Fruit fly (Drosophila melanogaster) whole organism, prepupa: Measurements from ENCODE around the gene Thor.

ENCODE experiments used
- Blimp-1 ChIP-seq: fragments of 200-800 bp; sonication (Bioruptor generic); optimal IDR thresholded peaks from 3 replicates; lab custom pipeline; 2017; ENCODE audit warnings: missing biosample characterization, missing genetic modification characterization, mild to moderate bottlenecking, moderate library complexity, missing genetic modification reagents
- CG11294 ChIP-seq: fragments of 200-800 bp; sonication (Bioruptor generic); IDR thresholded peaks from 2 replicates; pipeline ENCODE4 v1.3.6; 2022; ENCODE audit warnings: missing biosample characterization, missing genetic modification characterization
- CG11762 ChIP-seq: fragments of 200-800 bp; sonication (Bioruptor generic); optimal IDR thresholded peaks from 3 replicates; lab custom pipeline; 2016; ENCODE audit warnings: missing biosample characterization, missing genetic modification characterization; ENCODE audit not compliant: insufficient read depth
- CG11902 ChIP-seq: fragments of 200-800 bp; sonication (Bioruptor generic); optimal IDR thresholded peaks from 3 replicates; lab custom pipeline; 2016; ENCODE audit warnings: missing biosample characterization, missing genetic modification characterization
- CG15336 ChIP-seq: fragments of 200-800 bp; sonication (Bioruptor generic); IDR thresholded peaks from 2 replicates; pipeline ENCODE4 v1.3.6; 2022; ENCODE audit warnings: missing biosample characterization, missing genetic modification characterization
- CG16779 ChIP-seq: fragments of 200-800 bp; sonication (Bioruptor generic); optimal IDR thresholded peaks from 3 replicates; lab custom pipeline; 2017; ENCODE audit warnings: missing biosample characterization, mild to moderate bottlenecking, missing genetic modification characterization
- CG3032 ChIP-seq: fragments of 200-800 bp; optimal IDR thresholded peaks from 2 replicates; lab custom pipeline; 2019; ENCODE audit warnings: missing biosample characterization, mild to moderate bottlenecking, missing genetic modification characterization, moderate library complexity
- CG31627 ChIP-seq: fragments of 200-800 bp; sonication (Bioruptor generic); optimal IDR thresholded peaks from 3 replicates; lab custom pipeline; 2016; ENCODE audit warnings: missing biosample characterization, missing genetic modification characterization
- CG32006 ChIP-seq: fragments of 200-800 bp; sonication (Bioruptor generic); optimal IDR thresholded peaks from 3 replicates; lab custom pipeline; 2017; ENCODE audit warnings: missing biosample characterization, mild to moderate bottlenecking, missing genetic modification characterization
- CG34406 ChIP-seq: fragments of 200-800 bp; sonication (Bioruptor generic); optimal IDR thresholded peaks from 3 replicates; lab custom pipeline; 2016; ENCODE audit warnings: missing biosample characterization, missing genetic modification characterization
- CG3919 ChIP-seq: fragments of 200-800 bp; sonication (Bioruptor generic); optimal IDR thresholded peaks from 3 replicates; lab custom pipeline; 2016; ENCODE audit warnings: missing biosample characterization, missing genetic modification characterization
- CG4318 ChIP-seq: fragments of 200-800 bp; sonication (Bioruptor generic); optimal IDR thresholded peaks from 3 replicates; lab custom pipeline; 2017; ENCODE audit warnings: missing biosample characterization, mild to moderate bottlenecking, missing genetic modification characterization
- CG6163 ChIP-seq: fragments of 200-800 bp; sonication (Bioruptor generic); IDR thresholded peaks from 3 replicates; pipeline ENCODE4 v1.3.6; 2022; ENCODE audit warnings: missing biosample characterization, missing genetic modification characterization
- CG6276 ChIP-seq: fragments of 200-800 bp; sonication (Bioruptor generic); optimal IDR thresholded peaks from 2 replicates; lab custom pipeline; 2017; ENCODE audit warnings: missing biosample characterization, mild to moderate bottlenecking, missing genetic modification characterization
- CG6792 ChIP-seq: fragments of 200-800 bp; sonication (Bioruptor generic); optimal IDR thresholded peaks from 3 replicates; lab custom pipeline; 2016; ENCODE audit warnings: missing biosample characterization, missing genetic modification characterization
- CG6808 ChIP-seq: fragments of 200-800 bp; sonication (Bioruptor generic); optimal IDR thresholded peaks from 3 replicates; lab custom pipeline; 2017; ENCODE audit warnings: missing biosample characterization, missing genetic modification characterization, mild to moderate bottlenecking, moderate library complexity, missing genetic modification reagents
- CG7368 ChIP-seq: fragments of 200-800 bp; sonication (Bioruptor generic); optimal IDR thresholded peaks from 3 replicates; lab custom pipeline; 2016; ENCODE audit warnings: missing biosample characterization, missing genetic modification characterization
- CG8119 ChIP-seq: fragments of 200-800 bp; sonication (Bioruptor generic); IDR thresholded peaks from 3 replicates; pipeline ENCODE4 v1.3.6; 2022; ENCODE audit warnings: missing biosample characterization, missing genetic modification characterization
- CG8319 ChIP-seq: fragments of 200-800 bp; sonication (Bioruptor generic); optimal IDR thresholded peaks from 3 replicates; lab custom pipeline; 2016; ENCODE audit warnings: missing biosample characterization, missing genetic modification characterization
- Eip78C ChIP-seq: fragments of 200-800 bp; sonication (Bioruptor generic); peaks from one replicate; lab custom pipeline; 2016; ENCODE audit warnings: missing biosample characterization, missing genetic modification characterization
- Ets21C ChIP-seq: fragments of 200-800 bp; sonication (Bioruptor generic); optimal IDR thresholded peaks from 3 replicates; lab custom pipeline; 2016; ENCODE audit warnings: missing biosample characterization, missing genetic modification characterization
- Ets96B ChIP-seq: fragments of 200-800 bp; optimal IDR thresholded peaks from 2 replicates; lab custom pipeline; 2019; ENCODE audit warnings: missing biosample characterization, mild to moderate bottlenecking, missing genetic modification characterization, moderate library complexity
- Hr39 ChIP-seq: fragments of 200-800 bp; sonication (Bioruptor generic); optimal IDR thresholded peaks from 2 replicates; lab custom pipeline; 2016; ENCODE audit warnings: missing biosample characterization, missing genetic modification characterization
- Hr4 ChIP-seq: fragments of 200-800 bp; sonication (Bioruptor generic); optimal IDR thresholded peaks from 3 replicates; lab custom pipeline; 2016; ENCODE audit warnings: missing biosample characterization, missing genetic modification characterization
- Lpt ChIP-seq: fragments of 200-800 bp; sonication (Bioruptor generic); optimal IDR thresholded peaks from 3 replicates; lab custom pipeline; 2016; ENCODE audit warnings: missing biosample characterization, missing genetic modification characterization
- Met ChIP-seq: fragments of 200-800 bp; sonication (Bioruptor generic); optimal IDR thresholded peaks from 3 replicates; lab custom pipeline; 2016; ENCODE audit warnings: missing biosample characterization, missing genetic modification characterization
- OdsH ChIP-seq: fragments of 200-800 bp; sonication (Bioruptor generic); optimal IDR thresholded peaks from 3 replicates; lab custom pipeline; 2016; ENCODE audit warnings: missing biosample characterization, missing genetic modification characterization
- Smox ChIP-seq: fragments of 200-800 bp; sonication (Bioruptor generic); optimal IDR thresholded peaks from 3 replicates; lab custom pipeline; 2016; ENCODE audit warnings: missing biosample characterization, missing genetic modification characterization
- Sox102F ChIP-seq: fragments of 200-800 bp; sonication (Bioruptor generic); optimal IDR thresholded peaks from 2 replicates; lab custom pipeline; 2016; ENCODE audit warnings: missing biosample characterization, mild to moderate bottlenecking, missing genetic modification characterization
- Sox14 ChIP-seq: fragments of 200-800 bp; sonication (Bioruptor generic); optimal IDR thresholded peaks from 3 replicates; lab custom pipeline; 2016; ENCODE audit warnings: missing biosample characterization, missing genetic modification characterization
- Sox15 ChIP-seq: fragments of 200-800 bp; sonication (Bioruptor generic); optimal IDR thresholded peaks from 3 replicates; lab custom pipeline; 2016; ENCODE audit warnings: missing biosample characterization, missing genetic modification characterization
- achi ChIP-seq: fragments of 200-800 bp; sonication (Bioruptor generic); optimal IDR thresholded peaks from 3 replicates; lab custom pipeline; 2016; ENCODE audit warnings: missing biosample characterization, missing genetic modification characterization
- acj6 ChIP-seq: fragments of 200-800 bp; sonication (Bioruptor generic); optimal IDR thresholded peaks from 3 replicates; lab custom pipeline; 2016; ENCODE audit warnings: missing biosample characterization, missing genetic modification characterization
- dac ChIP-seq: fragments of 200-800 bp; sonication (Bioruptor generic); optimal IDR thresholded peaks from 2 replicates; lab custom pipeline; 2017; ENCODE audit warnings: missing biosample characterization, mild to moderate bottlenecking, missing genetic modification characterization
- dsx ChIP-seq: fragments of 200-800 bp; optimal IDR thresholded peaks from 3 replicates; lab custom pipeline; 2019; ENCODE audit warnings: missing biosample characterization, mild to moderate bottlenecking, missing genetic modification characterization, moderate library complexity; ENCODE audit not compliant: poor library complexity, severe bottlenecking
- eg ChIP-seq: fragments of 200-800 bp; sonication (Bioruptor generic); IDR thresholded peaks from 3 replicates; pipeline ENCODE4 v1.3.6; 2022; ENCODE audit warnings: missing biosample characterization, missing genetic modification characterization
- esn ChIP-seq: fragments of 200-800 bp; sonication (Bioruptor generic); optimal IDR thresholded peaks from 2 replicates; lab custom pipeline; 2016; ENCODE audit warnings: missing biosample characterization, mild to moderate bottlenecking, missing genetic modification characterization, moderate library complexity
- fd59A ChIP-seq: fragments of 200-800 bp; sonication (Bioruptor generic); optimal IDR thresholded peaks from 2 replicates; lab custom pipeline; 2017; ENCODE audit warnings: missing biosample characterization, mild to moderate bottlenecking, missing genetic modification characterization, missing genetic modification reagents
- fd85E ChIP-seq: fragments of 200-800 bp; sonication (Bioruptor generic); optimal IDR thresholded peaks from 3 replicates; lab custom pipeline; 2016; ENCODE audit warnings: missing biosample characterization, missing genetic modification characterization
- fkh ChIP-seq: fragments of 200-800 bp; sonication (Bioruptor generic); optimal IDR thresholded peaks from 3 replicates; lab custom pipeline; 2017; ENCODE audit warnings: missing biosample characterization, mild to moderate bottlenecking, missing genetic modification characterization, moderate library complexity
- lz ChIP-seq: fragments of 200-800 bp; sonication (Bioruptor generic); optimal IDR thresholded peaks from 3 replicates; lab custom pipeline; 2016; ENCODE audit warnings: missing biosample characterization, missing genetic modification characterization
- net ChIP-seq: fragments of 200-800 bp; sonication (Bioruptor generic); optimal IDR thresholded peaks from 3 replicates; lab custom pipeline; 2016; ENCODE audit warnings: missing biosample characterization, missing genetic modification characterization
- pdm3 ChIP-seq: fragments of 200-800 bp; sonication (Bioruptor generic); optimal IDR thresholded peaks from 3 replicates; lab custom pipeline; 2016; ENCODE audit warnings: missing biosample characterization, missing genetic modification characterization
- spab ChIP-seq: fragments of 200-800 bp; sonication (Bioruptor generic); optimal IDR thresholded peaks from 2 replicates; lab custom pipeline; 2017; ENCODE audit warnings: missing biosample characterization, mild to moderate bottlenecking, missing genetic modification characterization, missing genetic modification reagents
- ss ChIP-seq, 2 experiments: fragments of 200-800 bp; sonication (Bioruptor generic); optimal IDR thresholded peaks; 2 replicates in 1 of 2; 3 replicates in 1 of 2; lab custom pipeline; 2017 to 2018; ENCODE audit warnings: mild to moderate bottlenecking in 2 of 2, missing biosample characterization in 2 of 2, missing genetic modification characterization in 2 of 2, moderate library complexity in 1 of 2
- vri ChIP-seq: fragments of 200-800 bp; sonication (Bioruptor generic); optimal IDR thresholded peaks from 3 replicates; lab custom pipeline; 2016; ENCODE audit warnings: missing biosample characterization, mild to moderate bottlenecking, missing genetic modification characterization

Gene Thor

dm6 chr2L:3436347-3436746 is 41.9 kb upstream of the Thor start:
- peak; percentile 15 for TF ChIP-seq Sox14 (GFP tag; lab: Kevin White, UChicago)
- no peak for TF ChIP-seq Ets21C (GFP tag; lab: Kevin White, UChicago)
- peak; percentile 29; the same call in 1 of the 2 replicates for TF ChIP-seq CG15336 (GFP tag; lab: Robert Waterston, UW)
- TF ChIP-seq Hr4 = peak; percentile 38
- TF ChIP-seq dsx = no peak
- peak; percentile 39 for TF ChIP-seq OdsH (GFP tag; lab: Kevin White, UChicago)
- TF ChIP-seq CG6163 (GFP tag; lab: Robert Waterston, UW) = peak; percentile 52; the same call in 2 of the 3 replicates
- no peak for TF ChIP-seq CG3032
- peak; percentile 12 for TF ChIP-seq CG6276 (GFP tag; lab: Kevin White, UChicago)
- peak; percentile 47 for TF ChIP-seq CG32006
- TF ChIP-seq achi (GFP tag; lab: Kevin White, UChicago) = peak; percentile 29
- TF ChIP-seq eg (GFP tag; lab: Robert Waterston, UW) = peak; percentile 28; the same call in 1 of the 3 replicates
- no peak for TF ChIP-seq fd59A (GFP tag; lab: Kevin White, UChicago)
- peak; percentile 43 for TF ChIP-seq dac (GFP tag; lab: Kevin White, UChicago)
- no peak for TF ChIP-seq Sox102F (GFP tag; lab: Kevin White, UChicago)
- peak; percentile 68 for TF ChIP-seq CG8119 (GFP tag; lab: Robert Waterston, UW)
- TF ChIP-seq CG4318 (GFP tag; lab: Kevin White, UChicago) = peak; percentile 4
- TF ChIP-seq Eip78C (GFP tag; lab: Kevin White, UChicago) = peak; percentile 67
- no peak for TF ChIP-seq esn (GFP tag; lab: Kevin White, UChicago)
- peak; percentile 17 for TF ChIP-seq pdm3 (GFP tag; lab: Kevin White, UChicago)
- TF ChIP-seq net (GFP tag; lab: Kevin White, UChicago) = peak; percentile 6
- TF ChIP-seq CG31627 = no peak
- TF ChIP-seq fkh (GFP tag; lab: Kevin White, UChicago) = no peak
- no peak for TF ChIP-seq Sox15

- TF ChIP-seq OdsH (GFP tag; lab: Kevin White, UChicago) (peak; percentile 93), CG15336 (GFP tag; lab: Robert Waterston, UW) (peak; percentile 94), acj6 (GFP tag; lab: Kevin White, UChicago) (peak; percentile 76), CG32006 (peak; percentile 81), CG11902 (GFP tag; lab: Kevin White, UChicago) (peak; percentile 15), Sox15 (no peak), Met (GFP tag; lab: Kevin White, UChicago) (peak; percentile 89), CG8119 (GFP tag; lab: Robert Waterston, UW) (peak; percentile 93), esn (GFP tag; lab: Kevin White, UChicago) (peak; percentile 96), Sox14 (GFP tag; lab: Kevin White, UChicago) (peak; percentile 93), Ets96B (tag; lab: Kevin White, UChicago) (peak; percentile 63), spab (peak; percentile 31), dac (GFP tag; lab: Kevin White, UChicago) (peak; percentile 84), lz (GFP tag; lab: Kevin White, UChicago) (peak; percentile 84), Hr39 (GFP tag; lab: Kevin White, UChicago) (peak; percentile 83), achi (GFP tag; lab: Kevin White, UChicago) (peak; percentile 83), Blimp-1 (GFP tag; lab: Kevin White, UChicago) (peak; percentile 66), CG31627 (peak; percentile 87), CG16779 (tag; lab: Kevin White, UChicago) (peak; percentile 34), Eip78C (GFP tag; lab: Kevin White, UChicago) (peak; percentile 94), fd59A (GFP tag; lab: Kevin White, UChicago) (peak; percentile 78), vri (GFP tag; lab: Kevin White, UChicago) (peak; percentile 95), dsx (peak; percentile 71), CG6808 (GFP tag; lab: Kevin White, UChicago) (peak; percentile 53), CG34406 (GFP tag; lab: Kevin White, UChicago) (peak; percentile 70), CG11294 (GFP tag; lab: Robert Waterston, UW) (peak; percentile 63), CG11762 (GFP tag; lab: Kevin White, UChicago) (peak; percentile 63), Ets21C (GFP tag; lab: Kevin White, UChicago) (peak; percentile 89), ss (GFP tag; optimal IDR thresholded peaks at IDR 0.05; lab: Kevin White, UChicago) (peak; percentile 46 to 68), Lpt (GFP tag; lab: Kevin White, UChicago) (peak; percentile 70), CG3919 (GFP tag; lab: Kevin White, UChicago) (peak; percentile 79), fd85E (peak; percentile 11), Smox (GFP tag; lab: Kevin White, UChicago) (peak; percentile 83), CG6276 (GFP tag; lab: Kevin White, UChicago) (peak; percentile 82), Sox102F (GFP tag; lab: Kevin White, UChicago) (peak; percentile 95), pdm3 (GFP tag; lab: Kevin White, UChicago) (peak; percentile 92), CG6792 (peak; percentile 86), CG7368 (GFP tag; lab: Kevin White, UChicago) (peak; percentile 71), CG6163 (GFP tag; lab: Robert Waterston, UW) (peak; percentile 95), CG8319 (GFP tag; lab: Kevin White, UChicago) (peak; percentile 35)
These were observed 41.2 kb upstream of the Thor start for dm6 chr2L:3437068-3437467.
